Fruit fly (Drosophila melanogaster) whole organism, embryonic: ENCODE measurements around the gene Upf2.
A peak's percentile ranks its signal among the peaks of the same experiment; 100 is the strongest.

Experiments used
- Awh ChIP-seq: fragments of 200-800 bp; sonication (Bioruptor generic); IDR thresholded peaks from 2 replicates; pipeline ENCODE4, ENCODE4 v1.3.6; 2022; ENCODE audit warnings: missing biosample characterization, missing genetic modification characterization
- C15 ChIP-seq: fragments of 200-800 bp; sonication (Bioruptor generic); IDR thresholded peaks from 3 replicates; pipeline ENCODE4 v1.3.6; 2022; ENCODE audit warnings: missing biosample characterization, missing genetic modification characterization
- CG11723 ChIP-seq: fragments of 200-800 bp; sonication (Bioruptor generic); optimal IDR thresholded peaks from 2 replicates; lab custom pipeline; 2017; ENCODE audit warnings: missing biosample characterization, mild to moderate bottlenecking, missing genetic modification characterization
- CG12391 ChIP-seq: fragments of 200-800 bp; sonication (Bioruptor generic); optimal IDR thresholded peaks from 3 replicates; lab custom pipeline; 2018; ENCODE audit warnings: missing biosample characterization, mild to moderate bottlenecking, missing genetic modification characterization, moderate library complexity
- CG15011 ChIP-seq: fragments of 200-800 bp; sonication (Bioruptor generic); optimal IDR thresholded peaks from 3 replicates; lab custom pipeline; 2018; ENCODE audit warnings: missing biosample characterization, mild to moderate bottlenecking, missing genetic modification characterization
- CG15514 ChIP-seq: fragments of 200-800 bp; sonication (Bioruptor generic); optimal IDR thresholded peaks from 3 replicates; lab custom pipeline; 2017; ENCODE audit warnings: missing biosample characterization, missing genetic modification characterization, mild to moderate bottlenecking, moderate library complexity, missing genetic modification reagents
- CG2129 ChIP-seq: fragments of 200-800 bp; sonication (Bioruptor generic); IDR thresholded peaks from 2 replicates; pipeline ENCODE4 v1.3.6; 2022; ENCODE audit warnings: missing biosample characterization, missing genetic modification characterization; ENCODE audit not compliant: partially characterized antibody
- CG2202 ChIP-seq: fragments of 200-800 bp; sonication (Bioruptor generic); optimal IDR thresholded peaks from 2 replicates; lab custom pipeline; 2018; ENCODE audit warnings: missing biosample characterization, mild to moderate bottlenecking, missing genetic modification characterization
- CG2875 ChIP-seq: fragments of 200-800 bp; sonication (Bioruptor generic); optimal IDR thresholded peaks from 2 replicates; lab custom pipeline; 2017; ENCODE audit warnings: missing biosample characterization, mild to moderate bottlenecking, missing genetic modification characterization, missing genetic modification reagents
- CG30431 ChIP-seq: fragments of 200-800 bp; sonication (Bioruptor generic); optimal IDR thresholded peaks from 2 replicates; lab custom pipeline; 2017; ENCODE audit warnings: missing biosample characterization, missing genetic modification characterization
- CG31388 ChIP-seq: fragments of 200-800 bp; sonication (Bioruptor generic); optimal IDR thresholded peaks from 2 replicates; lab custom pipeline; 2016; ENCODE audit warnings: missing biosample characterization, missing genetic modification characterization
- CG32532 ChIP-seq: fragments of 200-800 bp; sonication (Bioruptor generic); IDR thresholded peaks from 2 replicates; pipeline ENCODE4 v1.3.6; 2022; ENCODE audit warnings: missing biosample characterization, missing genetic modification characterization
- CG3281 ChIP-seq: fragments of 200-800 bp; sonication (Bioruptor generic); optimal IDR thresholded peaks from 3 replicates; lab custom pipeline; 2017; ENCODE audit warnings: missing biosample characterization, mild to moderate bottlenecking, missing genetic modification characterization
- CG3838 ChIP-seq: fragments of 200-800 bp; sonication (Bioruptor generic); optimal IDR thresholded peaks from 3 replicates; lab custom pipeline; 2016; ENCODE audit warnings: missing biosample characterization, missing genetic modification characterization
- CG4282 ChIP-seq: fragments of 200-800 bp; sonication (Bioruptor generic); optimal IDR thresholded peaks from 2 replicates; lab custom pipeline; 2016; ENCODE audit warnings: missing biosample characterization, missing genetic modification characterization
- CG6175 ChIP-seq: fragments of 200-800 bp; sonication (Bioruptor generic); IDR thresholded peaks from 3 replicates; pipeline ENCODE4 v1.3.6; 2022; ENCODE audit warnings: missing biosample characterization, missing genetic modification characterization
- CG6254 ChIP-seq: fragments of 200-800 bp; sonication (Bioruptor generic); optimal IDR thresholded peaks from 3 replicates; lab custom pipeline; 2017; ENCODE audit warnings: mild to moderate bottlenecking, missing biosample characterization, missing genetic modification reagents, missing genetic modification characterization
- CG7372 ChIP-seq: fragments of 200-800 bp; sonication (Bioruptor generic); IDR thresholded peaks from 2 replicates; pipeline ENCODE4 v1.3.6; 2022; ENCODE audit warnings: missing biosample characterization, missing genetic modification characterization
- CG7745 ChIP-seq: fragments of 200-800 bp; sonication (Bioruptor generic); optimal IDR thresholded peaks from 2 replicates; lab custom pipeline; 2018; ENCODE audit warnings: missing biosample characterization, mild to moderate bottlenecking, missing genetic modification characterization, moderate library complexity
- CG7963 ChIP-seq: fragments of 200-800 bp; sonication (Bioruptor generic); IDR thresholded peaks from 3 replicates; pipeline ENCODE4 v1.3.6; 2022; ENCODE audit warnings: missing biosample characterization, missing genetic modification characterization; ENCODE audit not compliant: partially characterized antibody
- CG8478 ChIP-seq: fragments of >200 bp; optimal IDR thresholded peaks from 2 replicates; lab custom pipeline; 2018
- CG9609 ChIP-seq: fragments of 200-800 bp; sonication (Bioruptor generic); optimal IDR thresholded peaks from 3 replicates; lab custom pipeline; 2016; ENCODE audit warnings: missing biosample characterization, missing genetic modification characterization
- CG9876 ChIP-seq: fragments of 200-800 bp; sonication (Bioruptor generic); optimal IDR thresholded peaks from 2 replicates; lab custom pipeline; 2016; ENCODE audit warnings: missing biosample characterization, missing genetic modification characterization
- D19A ChIP-seq: fragments of 200-800 bp; optimal IDR thresholded peaks from 3 replicates; lab custom pipeline; 2019; ENCODE audit warnings: missing biosample characterization, mild to moderate bottlenecking, missing genetic modification characterization, moderate library complexity
- Dip3 ChIP-seq: fragments of 200-800 bp; sonication (Bioruptor generic); optimal IDR thresholded peaks from 3 replicates; lab custom pipeline; 2016; ENCODE audit warnings: missing biosample characterization, missing genetic modification characterization
- Ets65A ChIP-seq: fragments of 200-800 bp; sonication (Bioruptor generic); peaks from one replicate; lab custom pipeline; 2016; ENCODE audit warnings: missing biosample characterization, missing genetic modification characterization
- Fer1 ChIP-seq: fragments of 200-800 bp; sonication (Bioruptor generic); optimal IDR thresholded peaks from 2 replicates; lab custom pipeline; 2017; ENCODE audit warnings: missing biosample characterization, mild to moderate bottlenecking, missing genetic modification characterization
- Fer3 ChIP-seq: fragments of 200-800 bp; sonication (Bioruptor generic); optimal IDR thresholded peaks from 2 replicates; lab custom pipeline; 2018; ENCODE audit warnings: missing biosample characterization, mild to moderate bottlenecking, missing genetic modification characterization, moderate library complexity
- Hey ChIP-seq: fragments of 200-800 bp; sonication (Bioruptor generic); optimal IDR thresholded peaks from 3 replicates; lab custom pipeline; 2018; ENCODE audit warnings: missing biosample characterization, mild to moderate bottlenecking, missing genetic modification characterization
- HmgZ ChIP-seq: fragments of 200-800 bp; sonication (Bioruptor generic); optimal IDR thresholded peaks from 2 replicates; lab custom pipeline; 2018; ENCODE audit warnings: missing biosample characterization, mild to moderate bottlenecking, missing genetic modification characterization
- Lhr ChIP-seq: fragments of 200-800 bp; sonication (Bioruptor generic); optimal IDR thresholded peaks from 3 replicates; lab custom pipeline; 2017; ENCODE audit warnings: mild to moderate bottlenecking, missing biosample characterization, missing genetic modification reagents, missing genetic modification characterization
- PHDP ChIP-seq: fragments of 200-800 bp; sonication (Bioruptor generic); optimal IDR thresholded peaks from 3 replicates; lab custom pipeline; 2018; ENCODE audit warnings: missing biosample characterization, mild to moderate bottlenecking, missing genetic modification characterization, moderate library complexity
- Taf1 ChIP-seq: fragments of 200-800 bp; sonication (Bioruptor generic); IDR thresholded peaks from 2 replicates; pipeline ENCODE4 v1.3.6; 2022; ENCODE audit warnings: missing biosample characterization, missing genetic modification characterization
- Usf ChIP-seq: fragments of 200-800 bp; sonication (Bioruptor generic); optimal IDR thresholded peaks from 2 replicates; lab custom pipeline; 2017; ENCODE audit warnings: missing genotype, missing biosample characterization, missing genetic modification characterization
- br ChIP-seq: fragments of >200 bp; optimal IDR thresholded peaks from 2 replicates; lab custom pipeline; 2017
- bsh ChIP-seq, 2 experiments: fragments of 200-800 bp; sonication (Bioruptor generic); optimal IDR thresholded peaks; 2 replicates each; lab custom pipeline; 2017 to 2018; ENCODE audit warnings: mild to moderate bottlenecking in 2 of 2, missing biosample characterization in 2 of 2, missing genetic modification characterization in 2 of 2, moderate library complexity in 1 of 2
- cg ChIP-seq: fragments of 200-800 bp; sonication (Bioruptor generic); optimal IDR thresholded peaks from 3 replicates; lab custom pipeline; 2019; ENCODE audit warnings: missing biosample characterization, mild to moderate bottlenecking, missing genetic modification characterization, moderate library complexity
- chm ChIP-seq: fragments of 200-800 bp; sonication (Bioruptor generic); IDR thresholded peaks from 2 replicates; pipeline ENCODE4 v1.3.6; 2022; ENCODE audit warnings: missing biosample characterization, missing genetic modification characterization
- crol ChIP-seq: fragments of 200-800 bp; sonication (Bioruptor generic); IDR thresholded peaks from 2 replicates; pipeline ENCODE4 v1.3.6; 2022; ENCODE audit warnings: missing biosample characterization, missing genetic modification characterization
- dati ChIP-seq: fragments of 200-800 bp; sonication (Bioruptor generic); IDR thresholded peaks from 2 replicates; pipeline ENCODE4 v1.3.6; 2022; ENCODE audit warnings: missing biosample characterization, missing genetic modification characterization
- emc ChIP-seq: fragments of 200-800 bp; sonication (Bioruptor generic); optimal IDR thresholded peaks from 2 replicates; lab custom pipeline; 2016; ENCODE audit warnings: missing biosample characterization, missing genetic modification characterization
- kni ChIP-seq: fragments of 200-800 bp; sonication (Bioruptor generic); optimal IDR thresholded peaks from 3 replicates; lab custom pipeline; 2017; ENCODE audit warnings: mild to moderate bottlenecking, missing biosample characterization, missing genetic modification reagents, missing genetic modification characterization
- lbe ChIP-seq: fragments of 200-800 bp; sonication (Bioruptor generic); optimal IDR thresholded peaks from 2 replicates; lab custom pipeline; 2016; ENCODE audit warnings: missing biosample characterization, mild to moderate bottlenecking, missing genetic modification characterization
- mam ChIP-seq: fragments of 200-800 bp; sonication (Bioruptor generic); optimal IDR thresholded peaks from 3 replicates; lab custom pipeline; 2016; ENCODE audit warnings: missing biosample characterization, missing genetic modification characterization
- nau ChIP-seq: fragments of 200-800 bp; sonication (Bioruptor generic); optimal IDR thresholded peaks from 3 replicates; lab custom pipeline; 2017; ENCODE audit warnings: missing biosample characterization, mild to moderate bottlenecking, missing genetic modification characterization, missing genetic modification reagents
- pzg ChIP-seq: fragments of 200-800 bp; sonication (Bioruptor generic); optimal IDR thresholded peaks from 3 replicates; lab custom pipeline; 2018; ENCODE audit warnings: missing biosample characterization, mild to moderate bottlenecking, missing genetic modification characterization, moderate library complexity
- salm ChIP-seq: fragments of 200-800 bp; sonication (Bioruptor generic); optimal IDR thresholded peaks from 2 replicates; lab custom pipeline; 2018; ENCODE audit warnings: missing biosample characterization, mild to moderate bottlenecking, missing genetic modification characterization
- shn ChIP-seq: fragments of 200-800 bp; sonication (Bioruptor generic); optimal IDR thresholded peaks from 3 replicates; lab custom pipeline; 2016; ENCODE audit warnings: missing biosample characterization, missing genetic modification characterization
- tgo ChIP-seq: fragments of 200-800 bp; sonication (Bioruptor generic); IDR thresholded peaks from 3 replicates; pipeline ENCODE4 v1.3.6; 2022; ENCODE audit warnings: missing biosample characterization, missing genetic modification characterization
- tna ChIP-seq: fragments of 200-800 bp; sonication (Bioruptor generic); IDR thresholded peaks from 2 replicates; pipeline ENCODE4 v1.3.6; 2022; ENCODE audit warnings: missing biosample characterization, missing genetic modification characterization; ENCODE audit not compliant: partially characterized antibody
- unpg ChIP-seq: fragments of 200-800 bp; sonication (Bioruptor generic); optimal IDR thresholded peaks from 3 replicates; lab custom pipeline; 2018; ENCODE audit warnings: missing biosample characterization, mild to moderate bottlenecking, missing genetic modification characterization, moderate library complexity
- zen2 ChIP-seq: fragments of 200-800 bp; sonication (Bioruptor generic); IDR thresholded peaks from 3 replicates; pipeline ENCODE4 v1.3.6; 2022; ENCODE audit warnings: missing biosample characterization, missing genetic modification characterization; ENCODE audit not compliant: partially characterized antibody

Upf2 gene

dm6 chrX:8058446-8058900 lies 16.8 kb downstream of the Upf2 start (continued):
- no peak for TF ChIP-seq CG7745 (tag; lab: Kevin White, UChicago)
- no peak for TF ChIP-seq CG15011
- TF ChIP-seq CG7963 (GFP tag; lab: Robert Waterston, UW), result no peak
- TF ChIP-seq CG2202 (tag; lab: Kevin White, UChicago), result no peak
- TF ChIP-seq lbe (GFP tag; lab: Kevin White, UChicago), result peak; percentile 3
- no peak for TF ChIP-seq nau (GFP tag; lab: Kevin White, UChicago)
- TF ChIP-seq CG32532 (GFP tag; lab: Robert Waterston, UW), result peak; percentile 40; the same call in 1 of the 2 replicates
- no peak for TF ChIP-seq CG2875 (GFP tag; lab: Kevin White, UChicago)
- no peak for TF ChIP-seq Lhr
- TF ChIP-seq unpg (GFP tag; lab: Kevin White, UChicago), result no peak
- TF ChIP-seq D19A (tag; lab: Kevin White, UChicago), result peak; percentile 35
- TF ChIP-seq CG6175 (GFP tag; lab: Robert Waterston, UW), result peak; percentile 73; the same call in 2 of the 3 replicates
- TF ChIP-seq CG3281 (GFP tag; lab: Kevin White, UChicago), result no peak
- TF ChIP-seq salm (tag; lab: Kevin White, UChicago), result no peak
- TF ChIP-seq Dip3 (GFP tag; lab: Kevin White, UChicago), result no peak
- no peak for TF ChIP-seq Hey (tag; lab: Kevin White, UChicago)
- no peak for TF ChIP-seq CG9609
- no peak for TF ChIP-seq chm (GFP tag; lab: Robert Waterston, UW)
- TF ChIP-seq CG4282 (GFP tag; lab: Kevin White, UChicago), result no peak
- TF ChIP-seq kni (GFP tag; lab: Kevin White, UChicago), result peak; percentile 52
- no peak for TF ChIP-seq Taf1 (GFP tag; lab: Robert Waterston, UW)
- no peak for TF ChIP-seq PHDP
- TF ChIP-seq tna (GFP tag; lab: Robert Waterston, UW), result no peak
- no peak for TF ChIP-seq CG30431 (GFP tag; lab: Kevin White, UChicago)
- no peak for TF ChIP-seq mam (GFP tag; lab: Kevin White, UChicago)
- no peak for TF ChIP-seq zen2
- no peak for TF ChIP-seq shn (GFP tag; lab: Kevin White, UChicago)
- no peak for TF ChIP-seq bsh (GFP tag; optimal IDR thresholded peaks at IDR 0.05; lab: Kevin White, UChicago)
- TF ChIP-seq C15 (GFP tag; lab: Robert Waterston, UW), result no peak
- TF ChIP-seq CG2129, result no peak
- no peak for TF ChIP-seq dati (GFP tag; lab: Robert Waterston, UW)
- TF ChIP-seq CG11723 (GFP tag; lab: Kevin White, UChicago), result no peak
- peak; percentile 97 for TF ChIP-seq cg (GFP tag; lab: Kevin White, UChicago)
- TF ChIP-seq CG8478, result peak; percentile 72
- TF ChIP-seq CG7372 (GFP tag; lab: Robert Waterston, UW), result no peak
- TF ChIP-seq CG12391 (tag; lab: Kevin White, UChicago), result peak; percentile 2
- TF ChIP-seq Awh (GFP tag; lab: Robert Waterston, UW), result no peak
- no peak for TF ChIP-seq Ets65A (GFP tag; lab: Kevin White, UChicago)
- no peak for TF ChIP-seq CG3838 (GFP tag; lab: Kevin White, UChicago)
- peak; percentile 25 for TF ChIP-seq CG15514
- no peak for TF ChIP-seq Fer1
- TF ChIP-seq Fer3 (tag; lab: Kevin White, UChicago), result no peak
- TF ChIP-seq CG6254 (GFP tag; lab: Kevin White, UChicago), result no peak
- no peak for TF ChIP-seq br (lab: Kevin White, UChicago)
- peak; percentile 14 for TF ChIP-seq pzg (GFP tag; lab: Kevin White, UChicago)
- no peak for TF ChIP-seq emc
- TF ChIP-seq HmgZ (tag; lab: Kevin White, UChicago), result no peak
- peak; percentile 93 for TF ChIP-seq crol (GFP tag; lab: Robert Waterston, UW)
- TF ChIP-seq Usf (GFP tag; lab: Kevin White, UChicago), result no peak
- no peak for TF ChIP-seq CG9876 (GFP tag; lab: Kevin White, UChicago)
- no peak for TF ChIP-seq CG31388
- TF ChIP-seq tgo (GFP tag; lab: Robert Waterston, UW), result no peak
